Fruit fly (Drosophila melanogaster): ENCODE results near the gene Men-b.

The Men-b gene

dm6 chr3R:27135692-27136641 is 15.5 kb upstream of the Men-b start (continued):
- TF ChIP-seq org-1 (GFP tag; optimal IDR thresholded peaks at IDR 0.05) (peak; percentile 77), CG17361 (GFP tag; IDR thresholded peaks at IDR 0.05) (peak; percentile 65; the same call in 2 of the 3 replicates), caup (GFP tag; optimal IDR thresholded peaks at IDR 0.05; ENCODE audit: severe bottlenecking) (peak; percentile 71), sr (GFP tag; IDR thresholded peaks at IDR 0.05) (0 out of 3 replicates have a peak, but pooled peaks have one; percentile 34), Atf6 (GFP tag; IDR thresholded peaks at IDR 0.05) (no peak; the same call in 1 of the 2 replicates), dysf (GFP tag; IDR thresholded peaks at IDR 0.05) (peak; percentile 17; the same call in 1 of the 3 replicates), maf-S (GFP tag; optimal IDR thresholded peaks at IDR 0.05) (peak; percentile 13), p53 (GFP tag; optimal IDR thresholded peaks at IDR 0.05) (peak; percentile 64), Dbx (GFP tag; IDR thresholded peaks at IDR 0.05) (no peak), CG4424 (GFP tag; optimal IDR thresholded peaks at IDR 0.05) (peak; percentile 47), Bgb (GFP tag; IDR thresholded peaks at IDR 0.05; ENCODE audit: partially characterized antibody) (no peak), Fer2 (tag; optimal IDR thresholded peaks at IDR 0.05) (no peak), ftz-f1 (GFP tag; optimal IDR thresholded peaks at IDR 0.05) (no peak), ken (GFP tag; IDR thresholded peaks at IDR 0.05) (no peak; the same call in 2 of the 3 replicates), CG18764 (GFP tag; optimal IDR thresholded peaks at IDR 0.05) (peak; percentile 79), Dfd (GFP tag; optimal IDR thresholded peaks at IDR 0.05) (no peak), HmgD (GFP tag; optimal IDR thresholded peaks at IDR 0.05) (no peak), CG15479 (GFP tag; optimal IDR thresholded peaks at IDR 0.05) (peak; percentile 60), CG2202 (tag; optimal IDR thresholded peaks at IDR 0.05) (peak; percentile 87), Hmr (GFP tag; optimal IDR thresholded peaks at IDR 0.05) (peak; percentile 47), CG3407 (GFP tag; optimal IDR thresholded peaks at IDR 0.05) (peak; percentile 83), CG17328 (GFP tag; IDR thresholded peaks at IDR 0.05) (peak; percentile 68), HLH3B (GFP tag; IDR thresholded peaks at IDR 0.05) (peak; percentile 54; the same call in 1 of the 2 replicates), CG7839 (tag; optimal IDR thresholded peaks at IDR 0.05) (peak; percentile 56), knrl (GFP tag; IDR thresholded peaks at IDR 0.05; ENCODE audit: partially characterized antibody) (no peak), Nf-YC (tag; optimal IDR thresholded peaks at IDR 0.05) (no peak), CG3995 (GFP tag; optimal IDR thresholded peaks at IDR 0.05) (no peak), Opbp (GFP tag; IDR thresholded peaks at IDR 0.05; ENCODE audit: partially characterized antibody) (no peak), CG10462 (GFP tag; optimal IDR thresholded peaks at IDR 0.05) (peak; percentile 66), abd-A (tag; optimal IDR thresholded peaks at IDR 0.05) (no peak), CG7786 (GFP tag; optimal IDR thresholded peaks at IDR 0.05) (peak; percentile 29), D (optimal IDR thresholded peaks at IDR 0.05) (no peak), D (GFP tag; optimal IDR thresholded peaks at IDR 0.05) (peak; percentile 80), run (tag; optimal IDR thresholded peaks at IDR 0.05) (peak; percentile 30), fd102C (GFP tag; optimal IDR thresholded peaks at IDR 0.05) (peak; percentile 94)

- TF ChIP-seq cato (GFP tag; optimal IDR thresholded peaks at IDR 0.05; ENCODE audit: borderline replicate concordance): no peak
- no peak for TF ChIP-seq B-H2 (GFP tag; optimal IDR thresholded peaks at IDR 0.05)
- peak; percentile 10 for TF ChIP-seq CG6683 (GFP tag; optimal IDR thresholded peaks at IDR 0.05)
- TF ChIP-seq CG42726 (GFP tag; IDR thresholded peaks at IDR 0.05; ENCODE audit: partially characterized antibody): no peak
- TF ChIP-seq CG2889 (GFP tag; IDR thresholded peaks at IDR 0.05): no peak
- peak; percentile 80 for TF ChIP-seq cg (GFP tag; optimal IDR thresholded peaks at IDR 0.05)
- TF ChIP-seq ro (GFP tag; IDR thresholded peaks at IDR 0.05): no peak
- peak; percentile 21 for TF ChIP-seq CG8281 (tag; optimal IDR thresholded peaks at IDR 0.05)
- TF ChIP-seq CG12299 (tag; optimal IDR thresholded peaks at IDR 0.05): peak; percentile 44
- no peak for TF ChIP-seq CG12104 (GFP tag; optimal IDR thresholded peaks at IDR 0.05)
- no peak for TF ChIP-seq Dref (GFP tag; IDR thresholded peaks at IDR 0.05)
- no peak for TF ChIP-seq CG11247 (GFP tag; IDR thresholded peaks at IDR 0.05)
- TF ChIP-seq chif (GFP tag; optimal IDR thresholded peaks at IDR 0.05): no peak
- TF ChIP-seq CTCF (GFP tag; optimal IDR thresholded peaks at IDR 0.05): peak; percentile 9
- no peak for TF ChIP-seq so (GFP tag; IDR thresholded peaks at IDR 0.05)
- TF ChIP-seq h (optimal IDR thresholded peaks at IDR 0.05): no peak
- TF ChIP-seq CG11723 (GFP tag; optimal IDR thresholded peaks at IDR 0.05): peak; percentile 67
These were observed 13.5 kb upstream of the Men-b start for dm6 chr3R:27137914-27138323.

All from whole organism, embryonic.